Worm (Caenorhabditis elegans): Measurements from ENCODE around the gene ZK673.5.

ZK673.5 gene

DNA sequence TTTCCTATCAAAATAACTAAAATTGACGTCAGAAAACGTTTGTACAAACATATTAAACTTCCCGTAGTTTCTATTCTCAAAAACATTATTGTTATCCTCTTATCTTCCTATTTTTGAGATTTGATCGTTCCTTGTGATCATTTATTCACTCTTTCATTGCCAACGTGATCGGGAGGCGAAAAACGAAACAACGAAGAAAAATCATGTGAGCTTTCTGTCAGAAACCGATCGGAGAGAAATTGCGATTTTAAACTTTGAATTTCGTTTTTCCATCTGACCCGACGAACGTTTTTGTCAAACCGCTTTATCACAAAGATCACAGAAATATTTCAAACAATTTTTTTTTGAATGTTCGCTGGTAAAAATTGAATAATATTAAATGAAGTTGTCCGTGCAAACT is 15.0 kb upstream of the ZK673.5 start:
- no peak for TF ChIP-seq T22C8.4 (GFP tag; IDR thresholded peaks at IDR 0.05)
- no peak for TF ChIP-seq ref-1 (GFP tag; conservative IDR thresholded peaks at IDR 0.05)
- no peak for TF ChIP-seq flt-1 (GFP tag; IDR thresholded peaks at IDR 0.05)
- no peak for TF ChIP-seq cog-1 (tag; optimal IDR thresholded peaks at IDR 0.05)
- TF ChIP-seq ztf-23 (GFP tag; IDR thresholded peaks at IDR 0.05): no peak
- no peak for TF ChIP-seq klf-2 (GFP tag; conservative IDR thresholded peaks at IDR 0.05)
- no peak for TF ChIP-seq ztf-29 (GFP tag; IDR thresholded peaks at IDR 0.05)
- no peak for TF ChIP-seq tab-1 (GFP tag; IDR thresholded peaks at IDR 0.05)
- TF ChIP-seq med-1 (GFP tag; optimal IDR thresholded peaks at IDR 0.05; ENCODE audit: insufficient read depth): no peak

ce11 chrII:10446814-10447213 is 14.5 kb upstream of the ZK673.5 start:
- no peak for TF ChIP-seq ztf-29 (GFP tag; IDR thresholded peaks at IDR 0.05)
- no peak for TF ChIP-seq ztf-23 (GFP tag; IDR thresholded peaks at IDR 0.05)
- TF ChIP-seq flt-1 (GFP tag; IDR thresholded peaks at IDR 0.05): no peak
- no peak for TF ChIP-seq T22C8.4 (GFP tag; IDR thresholded peaks at IDR 0.05)
- no peak for TF ChIP-seq ref-1 (GFP tag; conservative IDR thresholded peaks at IDR 0.05)
- TF ChIP-seq cog-1 (tag; optimal IDR thresholded peaks at IDR 0.05): no peak
- no peak for TF ChIP-seq med-1 (GFP tag; optimal IDR thresholded peaks at IDR 0.05; ENCODE audit: insufficient read depth)
- TF ChIP-seq tab-1 (GFP tag; IDR thresholded peaks at IDR 0.05): no peak
- no peak for TF ChIP-seq klf-2 (GFP tag; conservative IDR thresholded peaks at IDR 0.05)

- TF ChIP-seq ztf-23 (GFP tag; IDR thresholded peaks at IDR 0.05): no peak
- no peak for TF ChIP-seq ztf-29 (GFP tag; IDR thresholded peaks at IDR 0.05)
- TF ChIP-seq med-1 (GFP tag; optimal IDR thresholded peaks at IDR 0.05; ENCODE audit: insufficient read depth): no peak
- no peak for TF ChIP-seq ref-1 (GFP tag; conservative IDR thresholded peaks at IDR 0.05)
- no peak for TF ChIP-seq klf-2 (GFP tag; conservative IDR thresholded peaks at IDR 0.05)
- no peak for TF ChIP-seq tab-1 (GFP tag; IDR thresholded peaks at IDR 0.05)
- TF ChIP-seq flt-1 (GFP tag; IDR thresholded peaks at IDR 0.05): no peak
- no peak for TF ChIP-seq cog-1 (tag; optimal IDR thresholded peaks at IDR 0.05)
- TF ChIP-seq T22C8.4 (GFP tag; IDR thresholded peaks at IDR 0.05): no peak
Measured at ce11 chrII:10447348-10448316, 13.7 kb upstream of the ZK673.5 start, which contains the start of gene ZK673.2. TSS of gene ZK673.2 (plus strand) at chrII:10448266.

ce11 chrII:10449707-10450106 is 11.6 kb upstream of the ZK673.5 start, which contains the start of gene lin-56:
TSS of gene lin-56 (plus strand) at chrII:10450007.
- no peak for TF ChIP-seq klf-2 (GFP tag; conservative IDR thresholded peaks at IDR 0.05)
- no peak for TF ChIP-seq med-1 (GFP tag; optimal IDR thresholded peaks at IDR 0.05; ENCODE audit: insufficient read depth)
- TF ChIP-seq tab-1 (GFP tag; IDR thresholded peaks at IDR 0.05): no peak
- TF ChIP-seq cog-1 (tag; optimal IDR thresholded peaks at IDR 0.05): no peak
- no peak for TF ChIP-seq T22C8.4 (GFP tag; IDR thresholded peaks at IDR 0.05)
- no peak for TF ChIP-seq ref-1 (GFP tag; conservative IDR thresholded peaks at IDR 0.05)
- no peak for TF ChIP-seq ztf-29 (GFP tag; IDR thresholded peaks at IDR 0.05)
- TF ChIP-seq ztf-23 (GFP tag; IDR thresholded peaks at IDR 0.05): no peak
- no peak for TF ChIP-seq flt-1 (GFP tag; IDR thresholded peaks at IDR 0.05)

DNA sequence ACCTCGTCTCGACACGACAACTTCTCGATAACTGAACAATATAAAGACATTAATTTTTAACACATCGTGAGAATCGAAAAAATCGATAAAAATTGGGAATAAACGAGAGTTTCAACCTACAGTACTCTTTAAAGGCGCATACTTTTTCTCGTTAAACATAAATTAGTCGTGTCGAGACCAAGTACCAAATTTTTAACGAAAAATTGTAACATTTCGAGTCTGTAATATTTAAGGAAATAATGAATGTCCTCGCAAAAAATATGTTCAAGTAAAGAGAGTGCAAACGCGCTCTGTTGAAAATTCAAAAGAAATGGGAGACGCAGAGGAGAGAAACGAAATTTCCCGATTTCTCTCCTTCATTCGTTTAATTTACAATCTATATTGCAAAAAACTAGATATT is 11.0 kb upstream of the ZK673.5 start:
- TF ChIP-seq flt-1 (GFP tag; IDR thresholded peaks at IDR 0.05) (no peak), ztf-29 (GFP tag; IDR thresholded peaks at IDR 0.05) (no peak), med-1 (GFP tag; optimal IDR thresholded peaks at IDR 0.05; ENCODE audit: insufficient read depth) (no peak), cog-1 (tag; optimal IDR thresholded peaks at IDR 0.05) (no peak), klf-2 (GFP tag; conservative IDR thresholded peaks at IDR 0.05) (no peak)

- no peak for TF ChIP-seq klf-2 (GFP tag; conservative IDR thresholded peaks at IDR 0.05)
- TF ChIP-seq med-1 (GFP tag; optimal IDR thresholded peaks at IDR 0.05; ENCODE audit: insufficient read depth): no peak
- TF ChIP-seq cog-1 (tag; optimal IDR thresholded peaks at IDR 0.05): no peak
Measured at ce11 chrII:10452620-10453019, 8.7 kb upstream of the ZK673.5 start, which contains the start of gene ZK673.4. TSS of gene ZK673.4 (plus strand) at chrII:10452920.

DNA sequence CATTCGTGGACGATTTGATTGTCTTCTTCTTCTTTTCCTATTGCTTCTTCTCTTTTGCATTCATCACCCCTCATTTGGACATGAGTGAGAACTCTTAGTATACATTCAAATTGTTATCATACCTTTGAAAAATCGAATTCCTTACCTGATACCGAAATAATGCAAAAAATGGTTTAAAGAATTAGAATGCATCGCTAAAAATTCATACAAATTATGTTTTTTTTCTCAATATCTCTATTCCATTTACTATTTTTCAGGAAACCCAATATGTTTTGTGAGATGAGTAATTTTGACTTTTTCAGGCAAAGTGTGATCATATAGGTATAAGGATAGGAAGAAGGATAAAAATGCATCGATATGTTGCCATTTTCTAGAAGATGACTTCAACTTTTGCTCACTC is 4.3 kb upstream of the ZK673.5 start, which contains the start of gene ZK673.11:
Gene ZK673.11, plus strand, starts transcription at position 301 of the 400 bp plus-strand sequence.
- TF ChIP-seq ref-1 (GFP tag; conservative IDR thresholded peaks at IDR 0.05): no peak
- TF ChIP-seq klf-2 (GFP tag; conservative IDR thresholded peaks at IDR 0.05): no peak
- TF ChIP-seq T22C8.4 (GFP tag; IDR thresholded peaks at IDR 0.05): no peak
- no peak for TF ChIP-seq cog-1 (tag; optimal IDR thresholded peaks at IDR 0.05)
- TF ChIP-seq ztf-29 (GFP tag; IDR thresholded peaks at IDR 0.05): no peak
- TF ChIP-seq flt-1 (GFP tag; IDR thresholded peaks at IDR 0.05): no peak
- no peak for TF ChIP-seq tab-1 (GFP tag; IDR thresholded peaks at IDR 0.05)
- no peak for TF ChIP-seq med-1 (GFP tag; optimal IDR thresholded peaks at IDR 0.05; ENCODE audit: insufficient read depth)
- no peak for TF ChIP-seq ztf-23 (GFP tag; IDR thresholded peaks at IDR 0.05)

DNA sequence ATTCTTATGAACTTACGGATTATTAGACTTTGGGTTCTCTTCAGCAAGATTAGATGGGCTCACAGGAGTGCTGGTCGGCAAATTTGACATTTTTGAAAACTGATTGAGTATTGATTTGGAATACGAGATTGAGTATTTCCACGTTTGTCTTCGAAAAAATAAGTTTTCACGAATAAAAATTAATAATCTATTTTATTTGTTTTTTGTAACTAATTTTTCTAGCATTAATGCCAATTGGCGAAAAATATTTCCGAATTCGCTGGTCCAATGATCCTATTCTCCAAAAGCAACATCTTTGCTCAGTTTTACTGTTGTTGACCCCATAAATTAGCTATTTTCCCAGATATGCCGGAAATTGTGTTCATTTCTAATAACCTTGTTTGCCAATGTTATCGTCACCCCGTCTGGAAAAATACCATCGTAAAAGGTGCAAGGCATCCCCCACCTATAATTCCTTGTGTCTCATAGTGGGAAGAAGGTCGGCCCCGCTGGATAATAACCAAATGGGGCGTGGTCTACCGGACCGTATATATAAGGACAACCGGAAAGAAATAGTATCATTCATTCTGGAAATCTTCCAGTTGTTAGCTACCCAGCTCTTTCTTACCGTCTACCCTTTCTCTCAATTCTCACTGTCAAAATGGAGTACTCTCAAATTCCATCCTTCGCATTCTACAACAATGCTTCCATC is 3.1 kb downstream of the ZK673.5 start, which contains the start of the genes ZK673.6 and sdz-37:
Gene ZK673.6, minus strand, starts transcription at position 101 of the 691 bp plus-strand sequence.
Gene sdz-37, plus strand, starts transcription at position 641 of the 691 bp plus-strand sequence.
- no peak for TF ChIP-seq tab-1 (GFP tag; IDR thresholded peaks at IDR 0.05)
- TF ChIP-seq ztf-29 (GFP tag; IDR thresholded peaks at IDR 0.05): no peak
- TF ChIP-seq med-1 (GFP tag; optimal IDR thresholded peaks at IDR 0.05; ENCODE audit: insufficient read depth): no peak
- TF ChIP-seq ztf-23 (GFP tag; IDR thresholded peaks at IDR 0.05): no peak
- no peak for TF ChIP-seq klf-2 (GFP tag; conservative IDR thresholded peaks at IDR 0.05)
- TF ChIP-seq ref-1 (GFP tag; conservative IDR thresholded peaks at IDR 0.05): no peak
- no peak for TF ChIP-seq T22C8.4 (GFP tag; IDR thresholded peaks at IDR 0.05)
- no peak for TF ChIP-seq cog-1 (tag; optimal IDR thresholded peaks at IDR 0.05)
- TF ChIP-seq flt-1 (GFP tag; IDR thresholded peaks at IDR 0.05): no peak

DNA sequence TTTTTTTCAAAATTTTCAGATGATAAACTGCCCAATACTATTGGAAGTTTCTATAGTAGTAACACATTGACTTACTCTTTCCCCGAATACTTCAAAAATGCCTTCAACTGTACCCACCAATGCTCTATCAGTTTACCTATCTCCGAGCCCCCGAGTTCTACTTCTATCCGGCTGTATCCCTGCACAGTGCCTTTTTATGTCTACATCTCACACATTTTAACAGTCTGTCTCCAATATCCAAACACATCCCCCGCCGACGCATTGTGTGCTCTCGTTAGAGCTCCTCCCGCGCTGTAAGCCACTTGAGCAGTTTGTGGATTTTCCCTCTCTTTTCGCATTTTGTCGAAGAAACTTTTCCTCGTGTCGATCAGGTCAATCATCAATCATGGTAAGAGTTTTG is 5.2 kb downstream of the ZK673.5 start, which contains the start of gene tnc-2:
Gene tnc-2, plus strand, starts transcription at position 301 of the 400 bp plus-strand sequence.
- no peak for TF ChIP-seq med-1 (GFP tag; optimal IDR thresholded peaks at IDR 0.05; ENCODE audit: insufficient read depth)
- no peak for TF ChIP-seq ztf-29 (GFP tag; IDR thresholded peaks at IDR 0.05)
- TF ChIP-seq klf-2 (GFP tag; conservative IDR thresholded peaks at IDR 0.05): no peak
- no peak for TF ChIP-seq T22C8.4 (GFP tag; IDR thresholded peaks at IDR 0.05)
- TF ChIP-seq flt-1 (GFP tag; IDR thresholded peaks at IDR 0.05): no peak
- no peak for TF ChIP-seq ref-1 (GFP tag; conservative IDR thresholded peaks at IDR 0.05)
